Worm (Caenorhabditis elegans): ENCODE data around the gene R13H4.6.

R13H4.6 gene

ce11 chrV:11822461-11822939 is 40.4 kb upstream of the R13H4.6 start, which contains the start of gene pyc-1:
Gene pyc-1, minus strand, starts transcription at chrV:11822529.
- TF ChIP-seq flh-1 (GFP tag; optimal IDR thresholded peaks at IDR 0.05) (no peak), ceh-39 (tag; optimal IDR thresholded peaks at IDR 0.05) (no peak), blmp-1 (tag; optimal IDR thresholded peaks at IDR 0.05) (no peak), M03D4.4 (tag; optimal IDR thresholded peaks at IDR 0.05) (no peak), ham-2 (GFP tag; optimal IDR thresholded peaks at IDR 0.05) (no peak), bed-3 (GFP tag; optimal IDR thresholded peaks at IDR 0.05) (no peak)

ce11 chrV:11823978-11824377 is 38.9 kb upstream of the R13H4.6 start:
- TF ChIP-seq nhr-237 (tag; optimal IDR thresholded peaks at IDR 0.05) (no peak), mab-5 (tag; optimal IDR thresholded peaks at IDR 0.05) (no peak), bed-3 (GFP tag; optimal IDR thresholded peaks at IDR 0.05) (no peak), unc-39 (tag; optimal IDR thresholded peaks at IDR 0.05) (no peak), elt-3 (tag; optimal IDR thresholded peaks at IDR 0.05) (no peak), lin-13 (tag; optimal IDR thresholded peaks at IDR 0.05) (no peak), ces-1 (GFP tag; optimal IDR thresholded peaks at IDR 0.05) (no peak), ceh-83 (GFP tag; optimal IDR thresholded peaks at IDR 0.05) (no peak), mep-1 (tag; optimal IDR thresholded peaks at IDR 0.05) (no peak), M03D4.4 (tag; optimal IDR thresholded peaks at IDR 0.05) (no peak), snpc-4 (tag; optimal IDR thresholded peaks at IDR 0.05) (no peak), nhr-12 (tag; optimal IDR thresholded peaks at IDR 0.05) (no peak), mls-2 (tag; optimal IDR thresholded peaks at IDR 0.05) (no peak), lsy-2 (tag; optimal IDR thresholded peaks at IDR 0.05) (no peak), elt-1 (tag; optimal IDR thresholded peaks at IDR 0.05; ENCODE audit: borderline replicate concordance, insufficient read depth) (no peak), sptf-1 (tag; optimal IDR thresholded peaks at IDR 0.05) (no peak), tbx-8 (GFP tag; optimal IDR thresholded peaks at IDR 0.05) (no peak)

ce11 chrV:11825662-11826061 is 37.3 kb upstream of the R13H4.6 start, which contains the start of gene D2023.4:
Gene D2023.4, minus strand, starts transcription at chrV:11825762.
- TF ChIP-seq unc-120 (tag; optimal IDR thresholded peaks at IDR 0.05; ENCODE audit: poor library complexity, severe bottlenecking) (no peak), M03D4.4 (tag; optimal IDR thresholded peaks at IDR 0.05) (no peak), lsy-2 (tag; optimal IDR thresholded peaks at IDR 0.05) (no peak), sem-2 (GFP tag; optimal IDR thresholded peaks at IDR 0.05) (no peak), lin-32 (GFP tag; optimal IDR thresholded peaks at IDR 0.05) (no peak), ztf-11 (tag; optimal IDR thresholded peaks at IDR 0.05) (no peak), unc-39 (tag; optimal IDR thresholded peaks at IDR 0.05) (no peak), bed-3 (GFP tag; optimal IDR thresholded peaks at IDR 0.05) (no peak), flh-1 (GFP tag; optimal IDR thresholded peaks at IDR 0.05) (no peak), ham-2 (GFP tag; optimal IDR thresholded peaks at IDR 0.05) (no peak), unc-62 (GFP tag; optimal IDR thresholded peaks at IDR 0.05) (no peak), mep-1 (tag; optimal IDR thresholded peaks at IDR 0.05) (no peak), nhr-237 (tag; optimal IDR thresholded peaks at IDR 0.05) (no peak)

ce11 chrV:11826967-11827366 is 36.0 kb upstream of the R13H4.6 start, which contains the start of the genes mpst-1 and D2023.6:
Gene mpst-1, minus strand, starts transcription at chrV:11827067.
Gene D2023.6, plus strand, starts transcription at chrV:11827354.
- no peak for TF ChIP-seq ceh-83 (GFP tag; optimal IDR thresholded peaks at IDR 0.05)

ce11 chrV:11829282-11829681 is 33.6 kb upstream of the R13H4.6 start, which contains the start of gene col-158:
Gene col-158, plus strand, starts transcription at chrV:11829582.
- TF ChIP-seq elt-1 (tag; optimal IDR thresholded peaks at IDR 0.05; ENCODE audit: borderline replicate concordance, insufficient read depth) (no peak), bed-3 (GFP tag; optimal IDR thresholded peaks at IDR 0.05) (no peak), mab-5 (tag; optimal IDR thresholded peaks at IDR 0.05) (no peak), ceh-39 (tag; optimal IDR thresholded peaks at IDR 0.05) (no peak), mep-1 (tag; optimal IDR thresholded peaks at IDR 0.05) (no peak), sptf-1 (tag; optimal IDR thresholded peaks at IDR 0.05) (no peak), hlh-1 (tag; optimal IDR thresholded peaks at IDR 0.05) (no peak)

- TF ChIP-seq lin-32 (GFP tag; optimal IDR thresholded peaks at IDR 0.05) (no peak), pha-4 (tag; optimal IDR thresholded peaks at IDR 0.05) (no peak), nhr-12 (tag; optimal IDR thresholded peaks at IDR 0.05) (no peak), ham-2 (GFP tag; optimal IDR thresholded peaks at IDR 0.05) (no peak), flh-1 (GFP tag; optimal IDR thresholded peaks at IDR 0.05) (no peak), ceh-83 (GFP tag; optimal IDR thresholded peaks at IDR 0.05) (no peak), ces-1 (GFP tag; optimal IDR thresholded peaks at IDR 0.05) (no peak), lin-13 (tag; optimal IDR thresholded peaks at IDR 0.05) (no peak)
These were observed 29.6 kb upstream of the R13H4.6 start, which contains the start of gene pho-8 for ce11 chrV:11833319-11833718. Gene pho-8, plus strand, starts transcription at chrV:11833619.
